Worm (Caenorhabditis elegans) whole organism, L1 larva: ENCODE data around the gene npl-10.
A peak's percentile ranks its signal among the peaks of the same experiment; 100 is the strongest.

Source experiments
- F16B12.6 ChIP-seq: fragments of 150-350 bp; optimal IDR thresholded peaks from 2 replicates; lab custom pipeline; 2014; ENCODE audit warnings: missing biosample characterization, missing genetic modification characterization
- alr-1 ChIP-seq: fragments of 200-800 bp; sonication (Bioruptor generic); optimal IDR thresholded peaks from 2 replicates; lab custom pipeline; 2018; ENCODE audit warnings: borderline replicate concordance, mild to moderate bottlenecking, missing genetic modification characterization, missing compliant biosample characterization
- blmp-1 ChIP-seq: fragments of 150-350 bp; optimal IDR thresholded peaks from 2 replicates; lab custom pipeline; 2014; ENCODE audit warnings: missing biosample characterization, missing genetic modification characterization
- ceh-82 ChIP-seq, 3 experiments: fragments of 150-350 bp in 1 of 3; sonication (generic microtip) in 2 of 3; optimal IDR thresholded peaks; 2 replicates each; lab custom pipeline; 2014 to 2017; ENCODE audit warnings: missing biosample characterization in 3 of 3, missing genetic modification characterization in 3 of 3
- dpl-1 ChIP-seq, 3 experiments: fragments of 150-350 bp in 2 of 3; sonication (generic microtip) in 1 of 3; optimal IDR thresholded peaks; 2 replicates each; lab custom pipeline; 2014 to 2017; ENCODE audit warnings: missing biosample characterization in 3 of 3, missing genetic modification characterization in 3 of 3, missing genetic modification reagents in 3 of 3
- efl-1 ChIP-seq, 4 experiments: fragments of 150-350 bp; optimal IDR thresholded peaks in 3 of 4; peaks in 1 of 4; 1 replicate in 1 of 4; 2 replicates in 3 of 4; lab custom pipeline; 2014; ENCODE audit warnings: missing biosample characterization in 2 of 4, missing genetic modification characterization in 2 of 4, missing genetic modification reagents in 2 of 4
- elt-2 ChIP-seq: sonication (generic microtip); optimal IDR thresholded peaks from 2 replicates; lab custom pipeline; 2016; ENCODE audit warnings: missing genetic modification characterization, mild to moderate bottlenecking, inconsistent platforms, missing compliant biosample characterization, missing genetic modification reagents
- elt-3 ChIP-seq, 6 experiments: fragments of 150-350 bp in 1 of 6; sonication (generic microtip); optimal IDR thresholded peaks; 2 replicates each; lab custom pipeline; 2017 to 2018; ENCODE audit warnings: missing biosample characterization in 6 of 6, missing genetic modification characterization in 6 of 6, inconsistent platforms in 1 of 6
- fkh-10 ChIP-seq: sonication (generic microtip); optimal IDR thresholded peaks from 2 replicates; lab custom pipeline; 2017; ENCODE audit warnings: missing biosample characterization, missing genetic modification reagents, missing genetic modification characterization
- fkh-8 ChIP-seq: sonication (generic microtip); optimal IDR thresholded peaks from 2 replicates; lab custom pipeline; 2016; ENCODE audit warnings: mild to moderate bottlenecking, missing genetic modification characterization, missing compliant biosample characterization
- hlh-17 ChIP-seq: fragments of 200-800 bp; sonication (Bioruptor generic); optimal IDR thresholded peaks from 2 replicates; lab custom pipeline; 2018; ENCODE audit warnings: missing genetic modification characterization, mild to moderate bottlenecking, missing compliant biosample characterization, moderate library complexity, borderline replicate concordance
- hlh-4 ChIP-seq: sonication (generic microtip); optimal IDR thresholded peaks from 2 replicates; lab custom pipeline; 2016; ENCODE audit warnings: mild to moderate bottlenecking, missing genetic modification characterization, missing compliant biosample characterization
- jun-1 ChIP-seq: fragments of 150-350 bp; optimal IDR thresholded peaks from 2 replicates; lab custom pipeline; 2014; ENCODE audit warnings: missing biosample characterization, missing genetic modification reagents, missing genetic modification characterization
- lin-14 ChIP-seq: fragments of 200-800 bp; sonication (Bioruptor generic); optimal IDR thresholded peaks from 2 replicates; lab custom pipeline; 2018; ENCODE audit warnings: mild to moderate bottlenecking, missing genetic modification characterization, moderate library complexity, missing compliant biosample characterization
- lin-15B ChIP-seq: fragments of 150-350 bp; sonication (generic microtip); optimal IDR thresholded peaks from 3 replicates; lab custom pipeline; 2014; ENCODE audit warnings: missing biosample characterization, missing genetic modification characterization
- lin-35 ChIP-seq, 2 experiments: fragments of 150-350 bp; optimal IDR thresholded peaks; 2 replicates each; lab custom pipeline; 2014; ENCODE audit warnings: missing biosample characterization in 2 of 2, missing genetic modification characterization in 2 of 2, missing genetic modification reagents in 2 of 2
- lin-39 ChIP-seq: fragments of 150-350 bp; optimal IDR thresholded peaks from 2 replicates; lab custom pipeline; 2014; ENCODE audit warnings: missing biosample characterization, missing genetic modification reagents, missing genetic modification characterization
- lsy-2 ChIP-seq, 2 experiments: fragments of 150-350 bp; optimal IDR thresholded peaks; 2 replicates each; lab custom pipeline; 2014; ENCODE audit warnings: missing biosample characterization in 2 of 2, missing genetic modification characterization in 2 of 2
- mab-9 ChIP-seq: fragments of 200-800 bp; sonication (Bioruptor generic); IDR thresholded peaks from 2 replicates; pipeline ENCODE4 v1.3.6; 2022; ENCODE audit warnings: missing genetic modification reagents, missing genetic modification characterization, missing compliant biosample characterization
- mdl-1 ChIP-seq, 2 experiments: fragments of 150-350 bp; optimal IDR thresholded peaks; 2 replicates each; lab custom pipeline; 2014 to 2017; ENCODE audit warnings: missing biosample characterization in 2 of 2, missing genetic modification characterization in 2 of 2, inconsistent platforms in 1 of 2
- mep-1 ChIP-seq: fragments of 150-350 bp; optimal IDR thresholded peaks from 2 replicates; lab custom pipeline; 2014; ENCODE audit warnings: missing biosample characterization, missing genetic modification characterization
- nhr-12 ChIP-seq: sonication (generic microtip); optimal IDR thresholded peaks from 2 replicates; lab custom pipeline; 2017; ENCODE audit warnings: missing biosample characterization, missing genetic modification characterization
- nhr-20 ChIP-seq: sonication (generic microtip); optimal IDR thresholded peaks from 2 replicates; lab custom pipeline; 2016; ENCODE audit warnings: mild to moderate bottlenecking, missing genetic modification characterization, missing compliant biosample characterization
- nhr-237 ChIP-seq: fragments of 150-350 bp; optimal IDR thresholded peaks from 2 replicates; lab custom pipeline; 2014; ENCODE audit warnings: missing biosample characterization, missing genetic modification characterization
- nhr-28 ChIP-seq: fragments of 150-350 bp; optimal IDR thresholded peaks from 2 replicates; lab custom pipeline; 2014; ENCODE audit warnings: missing biosample characterization, missing genetic modification characterization
- nhr-47 ChIP-seq: sonication (generic microtip); optimal IDR thresholded peaks from 2 replicates; lab custom pipeline; 2016; ENCODE audit warnings: mild to moderate bottlenecking, missing genetic modification characterization, moderate library complexity, missing compliant biosample characterization
- nhr-77 ChIP-seq: fragments of 150-350 bp; optimal IDR thresholded peaks from 2 replicates; lab custom pipeline; 2014; ENCODE audit warnings: missing biosample characterization, missing genetic modification characterization
- nhr-84 ChIP-seq: sonication (generic microtip); optimal IDR thresholded peaks from 2 replicates; lab custom pipeline; 2017; ENCODE audit warnings: missing biosample characterization, missing genetic modification characterization
- nhr-85 ChIP-seq: sonication (generic microtip); peaks from one replicate; lab custom pipeline; 2016; ENCODE audit warnings: missing genetic modification characterization, inconsistent platforms, missing compliant biosample characterization
- pqm-1 ChIP-seq: sonication (generic microtip); optimal IDR thresholded peaks from 3 replicates; lab custom pipeline; 2017; ENCODE audit warnings: missing biosample characterization, missing genetic modification characterization
- sptf-1 ChIP-seq: fragments of 150-350 bp; optimal IDR thresholded peaks from 2 replicates; lab custom pipeline; 2014; ENCODE audit warnings: missing biosample characterization, missing genetic modification characterization
- unc-62 ChIP-seq: fragments of 150-350 bp; optimal IDR thresholded peaks from 2 replicates; lab custom pipeline; 2014; ENCODE audit warnings: missing biosample characterization, missing genetic modification reagents, missing genetic modification characterization
- unc-86 ChIP-seq: sonication (generic microtip); optimal IDR thresholded peaks from 2 replicates; lab custom pipeline; 2016; ENCODE audit warnings: missing genetic modification characterization, missing compliant biosample characterization
- unc-98 ChIP-seq: fragments of 200-800 bp; sonication (Bioruptor generic); IDR thresholded peaks from 2 replicates; pipeline ENCODE4 v1.3.6; 2022; ENCODE audit warnings: missing genetic modification characterization, missing compliant biosample characterization
- zag-1 ChIP-seq: fragments of 150-350 bp; optimal IDR thresholded peaks from 2 replicates; lab custom pipeline; 2014; ENCODE audit warnings: missing biosample characterization, missing genetic modification characterization
- zip-4 ChIP-seq: fragments of 200-800 bp; sonication (Bioruptor generic); optimal IDR thresholded peaks from 2 replicates; lab custom pipeline; 2018; ENCODE audit warnings: mild to moderate bottlenecking, missing genetic modification characterization, moderate library complexity, missing compliant biosample characterization
- ztf-4 ChIP-seq: fragments of 150-350 bp; optimal IDR thresholded peaks from 2 replicates; lab custom pipeline; 2014; ENCODE audit warnings: missing biosample characterization, missing genetic modification characterization

The npl-10 gene

ce11 chrIII:3898850-3899249 lies 36.9 kb downstream of the npl-10 start (continued):
- TF ChIP-seq elt-3 (tag; optimal IDR thresholded peaks at IDR 0.05; lab: Kevin White, UChicago) (no peak), mep-1 (tag; lab: Kevin White, UChicago) (peak; percentile 59), nhr-77 (tag; lab: Kevin White, UChicago) (no peak)

DNA sequence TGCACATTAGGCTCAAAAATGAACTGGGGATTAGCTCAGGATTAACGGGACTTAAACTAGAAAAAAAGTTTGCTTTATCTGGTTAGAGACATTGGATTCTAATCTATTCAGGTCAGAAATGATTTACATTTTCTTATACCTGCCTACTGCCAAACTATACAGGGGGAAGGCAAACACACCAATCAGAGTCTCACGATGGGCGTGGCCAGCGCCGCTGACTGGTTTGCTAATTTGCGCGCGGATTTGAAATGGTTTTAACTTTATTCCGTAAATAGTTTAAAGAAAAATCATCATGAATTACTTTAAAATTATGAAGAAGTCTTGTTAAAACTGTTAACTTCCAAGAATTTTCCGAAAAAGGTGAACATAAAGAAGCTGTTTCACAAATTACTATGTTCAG lies 37.4 kb downstream of the npl-10 start:
- TF ChIP-seq efl-1 (optimal IDR thresholded peaks at IDR 0.05; lab: Kevin White, UChicago) (no peak), efl-1 (GFP tag; optimal IDR thresholded peaks at IDR 0.05 in 1 of 2; lab: Kevin White, UChicago) (peak in 1 of 2 experiments; percentile 30), unc-86 (tag; lab: Kevin White, UChicago) (no peak)

DNA sequence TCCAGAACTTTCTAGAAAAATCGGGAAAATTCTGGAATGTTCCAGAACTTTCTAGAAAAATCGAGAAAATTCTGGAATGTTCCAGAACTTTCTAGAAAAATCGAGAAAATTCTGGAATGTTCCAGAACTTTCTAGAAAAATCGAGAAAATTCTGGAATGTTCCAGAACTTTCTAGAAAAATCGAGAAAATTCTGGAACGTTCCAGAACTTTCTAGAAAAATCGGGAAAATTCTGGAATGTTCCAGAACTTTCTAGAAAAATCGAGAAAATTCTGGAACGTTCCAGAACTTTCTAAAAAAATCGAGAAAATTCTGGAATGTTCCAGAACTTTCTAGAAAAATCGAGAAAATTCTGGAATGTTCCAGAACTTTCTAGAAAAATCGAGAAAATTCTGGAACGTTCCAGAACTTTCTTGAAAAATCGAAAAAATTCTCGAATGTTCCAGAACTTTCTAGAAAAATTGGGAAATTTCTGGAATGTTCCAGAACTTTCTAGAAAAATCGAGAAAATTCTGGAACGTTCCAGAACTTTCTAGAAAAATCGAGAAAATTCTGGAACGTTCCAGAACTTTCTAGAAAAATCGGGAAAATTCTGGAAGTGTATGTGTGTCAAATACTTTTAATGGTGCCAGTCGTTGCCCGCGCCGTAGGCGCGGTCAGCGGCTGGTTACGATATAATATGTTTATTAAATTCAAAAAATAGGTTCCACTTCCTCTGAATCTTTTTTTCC lies 38.4 kb downstream of the npl-10 start:
- TF ChIP-seq unc-98 (0 out of 2 replicates have a peak, but pooled peaks have one; percentile 4), mab-9 (0 out of 2 replicates have a peak, but pooled peaks have one; percentile 9)

- TF ChIP-seq fkh-8 (tag; lab: Kevin White, UChicago), result no peak
- TF ChIP-seq nhr-12 (tag; lab: Kevin White, UChicago), result no peak
- no peak for TF ChIP-seq nhr-28 (tag; lab: Kevin White, UChicago)
- no peak for TF ChIP-seq nhr-47 (tag; lab: Kevin White, UChicago)
- no peak for TF ChIP-seq mdl-1 (tag; optimal IDR thresholded peaks at IDR 0.05; lab: Kevin White, UChicago)
- no peak for TF ChIP-seq unc-86 (tag; lab: Kevin White, UChicago)
- no peak for TF ChIP-seq nhr-237
- no peak for TF ChIP-seq sptf-1 (tag; lab: Kevin White, UChicago)
- no peak for TF ChIP-seq lin-39 (tag; lab: Kevin White, UChicago)
- TF ChIP-seq unc-62 (GFP tag; lab: Kevin White, UChicago), result no peak
- no peak for TF ChIP-seq alr-1 (tag; lab: Kevin White, UChicago)
- TF ChIP-seq zag-1 (tag; lab: Kevin White, UChicago), result no peak
- TF ChIP-seq nhr-84 (tag; lab: Kevin White, UChicago), result no peak
- no peak for TF ChIP-seq jun-1 (tag; lab: Kevin White, UChicago)
- no peak for TF ChIP-seq elt-2 (tag; lab: Kevin White, UChicago)
- no peak for TF ChIP-seq hlh-4
- TF ChIP-seq lin-15B (tag; lab: Kevin White, UChicago), result no peak
- TF ChIP-seq efl-1 (optimal IDR thresholded peaks at IDR 0.05; lab: Kevin White, UChicago), result no peak
- no peak for TF ChIP-seq efl-1 (GFP tag; optimal IDR thresholded peaks at IDR 0.05 in 1 of 2; lab: Kevin White, UChicago)
- no peak for TF ChIP-seq nhr-85 (tag; lab: Kevin White, UChicago)
Observed at ce11 chrIII:3893992-3894391, 41.7 kb downstream of the npl-10 start.

ce11 chrIII:3889896-3890295 lies 45.8 kb downstream of the npl-10 start:
- TF ChIP-seq zip-4 (GFP tag; lab: Kevin White, UChicago) (no peak), lin-14 (no peak), efl-1 (optimal IDR thresholded peaks at IDR 0.05; lab: Kevin White, UChicago) (no peak), efl-1 (GFP tag; optimal IDR thresholded peaks at IDR 0.05 in 1 of 2; lab: Kevin White, UChicago) (peak in 1 of 2 experiments; percentile 78)

ce11 chrIII:3887586-3887985 lies 48.1 kb downstream of the npl-10 start:
- TF ChIP-seq jun-1 (tag; lab: Kevin White, UChicago) (peak; percentile 15), nhr-20 (tag; lab: Kevin White, UChicago) (peak; percentile 24), ceh-82 (tag; optimal IDR thresholded peaks at IDR 0.05; lab: Kevin White, UChicago) (peak in 1 of 3 experiments; percentile 12), elt-2 (tag; lab: Kevin White, UChicago) (peak; percentile 29), nhr-85 (tag; lab: Kevin White, UChicago) (no peak), lin-14 (peak; percentile 58), lin-35 (GFP tag; optimal IDR thresholded peaks at IDR 0.05; lab: Kevin White, UChicago) (peak; percentile 44 to 50), lin-15B (tag; lab: Kevin White, UChicago) (peak; percentile 57), nhr-47 (tag; lab: Kevin White, UChicago) (no peak), hlh-17 (no peak), fkh-10 (no peak), hlh-4 (no peak), blmp-1 (tag; lab: Kevin White, UChicago) (peak; percentile 37), ztf-4 (tag; lab: Kevin White, UChicago) (no peak), dpl-1 (GFP tag; optimal IDR thresholded peaks at IDR 0.05; lab: Kevin White, UChicago) (peak in 1 of 3 experiments; percentile 49), pqm-1 (tag; lab: Kevin White, UChicago) (peak; percentile 59), lsy-2 (tag; optimal IDR thresholded peaks at IDR 0.05; lab: Kevin White, UChicago) (peak in 1 of 2 experiments; percentile 35), mdl-1 (tag; optimal IDR thresholded peaks at IDR 0.05; lab: Kevin White, UChicago) (no peak), F16B12.6 (tag; lab: Kevin White, UChicago) (no peak), nhr-77 (tag; lab: Kevin White, UChicago) (peak; percentile 10), efl-1 (optimal IDR thresholded peaks at IDR 0.05; lab: Kevin White, UChicago) (no peak), efl-1 (GFP tag; optimal IDR thresholded peaks at IDR 0.05 in 1 of 2; lab: Kevin White, UChicago) (peak; percentile 48 to 94)
